Fruit fly (Drosophila melanogaster) S2 (cell line): ENCODE measurements around the gene hth.

Source experiments
- CG8478 ChIP-seq: fragments of >200 bp; optimal IDR thresholded peaks from 2 replicates; lab custom pipeline; 2018
- CTCF ChIP-seq, 2 experiments: fragments of >200 bp; optimal IDR thresholded peaks; 2 replicates each; lab custom pipeline; 2018

DNA sequence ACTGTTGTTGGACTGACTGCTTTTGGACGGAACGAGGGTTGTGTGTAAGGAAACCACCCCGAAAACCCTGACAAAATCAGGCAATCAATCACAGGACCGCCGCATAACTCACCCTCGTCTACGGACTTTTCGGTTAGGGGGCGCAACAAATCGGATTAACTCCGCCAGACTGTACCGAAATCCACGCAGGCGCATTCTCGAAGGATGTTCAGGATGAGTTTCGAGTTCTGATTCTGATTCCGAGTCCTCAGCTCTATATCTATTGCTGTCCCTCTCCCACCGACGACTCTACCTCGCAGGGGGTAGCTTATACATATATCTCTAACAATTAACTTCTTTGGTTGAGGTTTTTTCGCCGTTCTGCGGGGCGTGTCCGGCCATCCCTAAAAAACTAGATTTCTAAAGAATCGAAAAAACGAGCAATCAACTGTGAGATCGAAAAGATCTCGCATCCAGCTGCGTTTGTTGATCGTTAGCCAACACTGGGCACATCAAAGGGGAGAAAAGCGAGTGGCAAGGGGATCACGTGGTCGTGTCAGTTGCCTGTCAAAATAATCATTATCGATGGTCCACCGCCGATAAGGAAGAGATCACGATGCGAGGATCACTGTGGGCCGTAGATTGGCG, 68.0 kb downstream of the hth start:
- TF ChIP-seq CG8478 (no peak), CTCF (optimal IDR thresholded peaks at IDR 0.05; lab: Kevin White, UChicago) (no peak)
